Worm (Caenorhabditis elegans): ENCODE results near the gene col-156.

ce11 chrV:11402610-11403009, 47.5 kb downstream of the col-156 start, which contains the start of gene nas-19:
- TF ChIP-seq nhr-6 (tag; optimal IDR thresholded peaks at IDR 0.05): no peak
- no peak for TF ChIP-seq nhr-11 (tag; optimal IDR thresholded peaks at IDR 0.05)
- TF ChIP-seq dmd-4 (tag; optimal IDR thresholded peaks at IDR 0.05): no peak
- no peak for TF ChIP-seq unc-62 (GFP tag; optimal IDR thresholded peaks at IDR 0.05)
- no peak for TF ChIP-seq mdl-1 (tag; optimal IDR thresholded peaks at IDR 0.05)
- TF ChIP-seq ztf-11 (tag; optimal IDR thresholded peaks at IDR 0.05): no peak
- TF ChIP-seq nhr-10 (tag; optimal IDR thresholded peaks at IDR 0.05): no peak
- TF ChIP-seq nhr-12 (tag; optimal IDR thresholded peaks at IDR 0.05): no peak
- no peak for TF ChIP-seq elt-3 (tag; optimal IDR thresholded peaks at IDR 0.05)
- TF ChIP-seq blmp-1 (tag; optimal IDR thresholded peaks at IDR 0.05; ENCODE audit: insufficient read depth): no peak
- TF ChIP-seq lsy-2 (tag; optimal IDR thresholded peaks at IDR 0.05): no peak

Measured in whole organism, L2 larva.